Worm (Caenorhabditis elegans): ENCODE measurements around the gene T24A6.1.

- TF ChIP-seq lsy-2 (tag; optimal IDR thresholded peaks at IDR 0.05) (no peak), unc-62 (GFP tag; optimal IDR thresholded peaks at IDR 0.05) (no peak), elt-1 (tag; optimal IDR thresholded peaks at IDR 0.05; ENCODE audit: borderline replicate concordance, insufficient read depth) (no peak), drap-1 (GFP tag; optimal IDR thresholded peaks at IDR 0.05) (no peak), nhr-237 (tag; optimal IDR thresholded peaks at IDR 0.05) (no peak)
These were observed 46.5 kb upstream of the T24A6.1 start, which contains the start of gene str-226 for ce11 chrV:3512381-3512780.

All from whole organism, mixed stage, embryonic.